Comparison of ENCODE assay signal across 5 worm cellular contexts in genomic region chrIV:11027560-11027959, ce11.
TF ChIP-seq lines count a peak whose summit lies in the region.

No protein-coding gene starts in this region.

TF ChIP-seq in whole organism, L1 larva, 84 proteins besides CTCF, POLR2A, EP300 and RAD21 (continues in another document):
- peak; percentile 71 for TF ChIP-seq nhr-90 (tag; optimal IDR thresholded peaks at IDR 0.05; lab: Kevin White, UChicago; ENCODE audit: poor library complexity)
- peak; percentile 95 for TF ChIP-seq lin-14 (GFP tag; optimal IDR thresholded peaks at IDR 0.05; lab: Kevin White, UChicago)
- no peak for TF ChIP-seq nhr-12 (tag; optimal IDR thresholded peaks at IDR 0.05; lab: Kevin White, UChicago)
- TF ChIP-seq unc-86 (tag; optimal IDR thresholded peaks at IDR 0.05; lab: Kevin White, UChicago), result peak; percentile 72
- no peak for TF ChIP-seq ets-5 (GFP tag; IDR thresholded peaks at IDR 0.05; lab: Robert Waterston, UW)
- no peak for TF ChIP-seq isw-1 (GFP tag; IDR thresholded peaks at IDR 0.05; lab: Robert Waterston, UW)
- TF ChIP-seq nhr-77 (tag; optimal IDR thresholded peaks at IDR 0.05; lab: Kevin White, UChicago), result peak; percentile 71
- peak; percentile 66 for TF ChIP-seq fos-1 (tag; optimal IDR thresholded peaks at IDR 0.05; lab: Kevin White, UChicago)
- peak; percentile 56 for TF ChIP-seq grh-1 (GFP tag; IDR thresholded peaks at IDR 0.05; lab: Robert Waterston, UW)
- peak; percentile 64 for TF ChIP-seq egl-13 (tag; optimal IDR thresholded peaks at IDR 0.05; lab: Kevin White, UChicago)
- TF ChIP-seq snu-23 (GFP tag; optimal IDR thresholded peaks at IDR 0.05; lab: Kevin White, UChicago), result peak; percentile 96
- TF ChIP-seq unc-98 (GFP tag; IDR thresholded peaks at IDR 0.05; lab: Robert Waterston, UW), result no peak
- TF ChIP-seq nhr-11 (tag; optimal IDR thresholded peaks at IDR 0.05; lab: Kevin White, UChicago), result no peak
- TF ChIP-seq nhr-20 (tag; optimal IDR thresholded peaks at IDR 0.05; lab: Kevin White, UChicago), result peak; percentile 92
- TF ChIP-seq C16A3.4 (tag; optimal IDR thresholded peaks at IDR 0.05; lab: Kevin White, UChicago), result peak; percentile 69
- TF ChIP-seq xbp-1 (tag; optimal IDR thresholded peaks at IDR 0.05; lab: Kevin White, UChicago), result peak; percentile 82
- peak; percentile 92 for TF ChIP-seq mep-1 (tag; optimal IDR thresholded peaks at IDR 0.05; lab: Kevin White, UChicago)
- peak; percentile 90 for TF ChIP-seq nhr-85 (tag; lab: Kevin White, UChicago)
- TF ChIP-seq sox-4 (tag; optimal IDR thresholded peaks at IDR 0.05; lab: Kevin White, UChicago), result no peak

TF ChIP-seq in whole organism, L3 larva, 47 proteins besides CTCF, POLR2A, EP300 and RAD21 (continues in another document):
- TF ChIP-seq jun-1 (tag; optimal IDR thresholded peaks at IDR 0.05; lab: Kevin White, UChicago), result peak; percentile 77
- no peak for TF ChIP-seq nhr-67 (tag; optimal IDR thresholded peaks at IDR 0.05; lab: Kevin White, UChicago)
- TF ChIP-seq nhr-23 (tag; optimal IDR thresholded peaks at IDR 0.05; lab: Kevin White, UChicago), result peak; percentile 94
- TF ChIP-seq sea-2 (GFP tag; optimal IDR thresholded peaks at IDR 0.05; lab: Kevin White, UChicago), result no peak
- no peak for TF ChIP-seq elt-3 (tag; optimal IDR thresholded peaks at IDR 0.05; lab: Kevin White, UChicago)
- TF ChIP-seq mdl-1 (tag; optimal IDR thresholded peaks at IDR 0.05; lab: Kevin White, UChicago), result peak; percentile 13
- no peak for TF ChIP-seq ztf-11 (tag; optimal IDR thresholded peaks at IDR 0.05; lab: Kevin White, UChicago)
- peak; percentile 94 for TF ChIP-seq nhr-25 (tag; optimal IDR thresholded peaks at IDR 0.05; lab: Kevin White, UChicago)
- TF ChIP-seq skn-1 (tag; optimal IDR thresholded peaks at IDR 0.05; lab: Kevin White, UChicago), result peak; percentile 84
- peak; percentile 76 for TF ChIP-seq snpc-4 (tag; optimal IDR thresholded peaks at IDR 0.05; lab: Kevin White, UChicago)
- peak; percentile 87 for TF ChIP-seq hmg-11 (tag; optimal IDR thresholded peaks at IDR 0.05; lab: Kevin White, UChicago)
- TF ChIP-seq fkh-10 (GFP tag; optimal IDR thresholded peaks at IDR 0.05; lab: Kevin White, UChicago), result no peak
- no peak for TF ChIP-seq nhr-12 (tag; optimal IDR thresholded peaks at IDR 0.05; lab: Kevin White, UChicago)
- no peak for TF ChIP-seq nhr-11 (tag; optimal IDR thresholded peaks at IDR 0.05; lab: Kevin White, UChicago)
- peak; percentile 96 for TF ChIP-seq pha-4 (tag; optimal IDR thresholded peaks at IDR 0.05; lab: Kevin White, UChicago)
- TF ChIP-seq fos-1 (tag; optimal IDR thresholded peaks at IDR 0.05; lab: Kevin White, UChicago), result peak; percentile 73
- TF ChIP-seq ceh-16 (tag; optimal IDR thresholded peaks at IDR 0.05; lab: Kevin White, UChicago), result no peak
- TF ChIP-seq ceh-28 (tag; optimal IDR thresholded peaks at IDR 0.05; lab: Kevin White, UChicago), result peak; percentile 66
- TF ChIP-seq lin-15B (tag; optimal IDR thresholded peaks at IDR 0.05; lab: Kevin White, UChicago), result peak; percentile 64
- peak; percentile 53 for TF ChIP-seq zag-1 (tag; optimal IDR thresholded peaks at IDR 0.05; lab: Kevin White, UChicago)

TF ChIP-seq in whole organism, early embryonic, 17 proteins besides CTCF, POLR2A, EP300 and RAD21:
- peak; percentile 88 for TF ChIP-seq ama-1 (optimal IDR thresholded peaks at IDR 0.05; lab: Kevin White, UChicago)
- TF ChIP-seq pes-1 (GFP tag; IDR thresholded peaks at IDR 0.05; lab: Robert Waterston, UW), result 0 out of 2 replicates have a peak, but pooled peaks have one; percentile 42
- no peak for TF ChIP-seq tbx-37 (GFP tag; conservative IDR thresholded peaks at IDR 0.05; lab: Robert Waterston, UW)
- no peak for TF ChIP-seq aly-1 (tag; optimal IDR thresholded peaks at IDR 0.05; lab: Kevin White, UChicago)
- TF ChIP-seq ceh-36 (tag; optimal IDR thresholded peaks at IDR 0.05; lab: Kevin White, UChicago), result peak; percentile 25
- TF ChIP-seq hmbx-1 (tag; optimal IDR thresholded peaks at IDR 0.05; lab: Kevin White, UChicago), result no peak
- TF ChIP-seq scrt-1 (GFP tag; IDR thresholded peaks at IDR 0.05; lab: Robert Waterston, UW), result no peak
- peak; percentile 13 for TF ChIP-seq ets-7 (tag; optimal IDR thresholded peaks at IDR 0.05; lab: Kevin White, UChicago)
- TF ChIP-seq B0310.2 (tag; optimal IDR thresholded peaks at IDR 0.05; lab: Kevin White, UChicago), result no peak
- peak; percentile 20; the same call in 1 of the 2 replicates for TF ChIP-seq flt-1 (GFP tag; IDR thresholded peaks at IDR 0.05; lab: Robert Waterston, UW)
- no peak for TF ChIP-seq hnd-1 (tag; optimal IDR thresholded peaks at IDR 0.05; lab: Kevin White, UChicago)
- TF ChIP-seq tra-4 (tag; optimal IDR thresholded peaks at IDR 0.05; lab: Kevin White, UChicago), result peak; percentile 7
- TF ChIP-seq hmg-4 (GFP tag; optimal IDR thresholded peaks at IDR 0.05; lab: Kevin White, UChicago), result peak; percentile 48
- TF ChIP-seq ceh-13 (GFP tag; optimal IDR thresholded peaks at IDR 0.05; lab: Kevin White, UChicago), result no peak
- no peak for TF ChIP-seq F13C5.2 (tag; optimal IDR thresholded peaks at IDR 0.05; lab: Kevin White, UChicago)
- TF ChIP-seq sea-1 (GFP tag; conservative IDR thresholded peaks at IDR 0.05; lab: Robert Waterston, UW), result no peak
- no peak for TF ChIP-seq tbx-11 (GFP tag; IDR thresholded peaks at IDR 0.05; lab: Robert Waterston, UW)

TF ChIP-seq in whole organism, midembryonic, 9 proteins besides CTCF, POLR2A, EP300 and RAD21:
- no peak for TF ChIP-seq tab-1 (GFP tag; IDR thresholded peaks at IDR 0.05; lab: Robert Waterston, UW)
- no peak for TF ChIP-seq ztf-23 (GFP tag; IDR thresholded peaks at IDR 0.05; lab: Robert Waterston, UW)
- no peak for TF ChIP-seq klf-2 (GFP tag; conservative IDR thresholded peaks at IDR 0.05; lab: Robert Waterston, UW)
- TF ChIP-seq ztf-29 (GFP tag; IDR thresholded peaks at IDR 0.05; lab: Robert Waterston, UW), result no peak
- TF ChIP-seq ref-1 (GFP tag; conservative IDR thresholded peaks at IDR 0.05; lab: Robert Waterston, UW), result no peak
- peak; percentile 76; the same call in 1 of the 2 replicates for TF ChIP-seq flt-1 (GFP tag; IDR thresholded peaks at IDR 0.05; lab: Robert Waterston, UW)
- peak; percentile 76 for TF ChIP-seq cog-1 (tag; optimal IDR thresholded peaks at IDR 0.05; lab: Kevin White, UChicago)
- TF ChIP-seq med-1 (GFP tag; optimal IDR thresholded peaks at IDR 0.05; lab: Kevin White, UChicago; ENCODE audit: insufficient read depth), result no peak

TF ChIP-seq in whole organism, young adult, 124 proteins besides CTCF, POLR2A, EP300 and RAD21 (continues in another document):
- TF ChIP-seq gei-17 (GFP tag; optimal IDR thresholded peaks at IDR 0.05; lab: Kevin White, UChicago), result no peak
- TF ChIP-seq madf-10 (tag; optimal IDR thresholded peaks at IDR 0.05; lab: Kevin White, UChicago), result peak; percentile 67
- TF ChIP-seq madf-8 (GFP tag; conservative IDR thresholded peaks at IDR 0.05; lab: Robert Waterston, UW), result no peak
- no peak for TF ChIP-seq tbx-9 (tag; optimal IDR thresholded peaks at IDR 0.05; lab: Kevin White, UChicago; ENCODE audit: borderline replicate concordance)
- TF ChIP-seq snpc-4 (GFP tag; optimal IDR thresholded peaks at IDR 0.05; lab: Kevin White, UChicago), result no peak
- peak in 3 of 4 experiments; percentile 7 to 44 (median 33) for TF ChIP-seq snpc-4 (tag; optimal IDR thresholded peaks at IDR 0.05; lab: Kevin White, UChicago)
- no peak for TF ChIP-seq attf-3 (GFP tag; conservative IDR thresholded peaks at IDR 0.05; lab: Robert Waterston, UW)
- no peak for TF ChIP-seq somi-1 (GFP tag; optimal IDR thresholded peaks at IDR 0.05; lab: Kevin White, UChicago)
- TF ChIP-seq D2030.7 (GFP tag; IDR thresholded peaks at IDR 0.05; lab: Robert Waterston, UW), result no peak
- TF ChIP-seq ets-4 (GFP tag; optimal IDR thresholded peaks at IDR 0.05; lab: Kevin White, UChicago), result no peak
- no peak for TF ChIP-seq madf-6 (GFP tag; IDR thresholded peaks at IDR 0.05; lab: Robert Waterston, UW)
- TF ChIP-seq ztf-6 (GFP tag; IDR thresholded peaks at IDR 0.05; lab: Robert Waterston, UW), result no peak
- TF ChIP-seq sdz-38 (tag; optimal IDR thresholded peaks at IDR 0.05; lab: Kevin White, UChicago), result no peak
- TF ChIP-seq nhr-90 (tag; optimal IDR thresholded peaks at IDR 0.05; lab: Kevin White, UChicago), result no peak
- no peak for TF ChIP-seq nfya-2 (GFP tag; IDR thresholded peaks at IDR 0.05; lab: Robert Waterston, UW)
- peak; percentile 46; the same call in 1 of the 2 replicates for TF ChIP-seq mcd-1 (GFP tag; IDR thresholded peaks at IDR 0.05; lab: Robert Waterston, UW)
- no peak for TF ChIP-seq cebp-1 (GFP tag; IDR thresholded peaks at IDR 0.05; lab: Robert Waterston, UW)
- TF ChIP-seq cebp-1 (tag; optimal IDR thresholded peaks at IDR 0.05; lab: Kevin White, UChicago), result peak; percentile 47
- no peak for TF ChIP-seq F10E7.11 (tag; optimal IDR thresholded peaks at IDR 0.05; lab: Kevin White, UChicago)
- TF ChIP-seq him-1 (tag; optimal IDR thresholded peaks at IDR 0.05; lab: Kevin White, UChicago), result no peak
- TF ChIP-seq ekl-4 (GFP tag; IDR thresholded peaks at IDR 0.05; lab: Robert Waterston, UW), result no peak
- TF ChIP-seq ztf-28 (GFP tag; IDR thresholded peaks at IDR 0.05; lab: Robert Waterston, UW), result no peak
- TF ChIP-seq dpff-1 (tag; optimal IDR thresholded peaks at IDR 0.05; lab: Kevin White, UChicago), result no peak
- TF ChIP-seq lin-40 (tag; optimal IDR thresholded peaks at IDR 0.05; lab: Kevin White, UChicago), result peak; percentile 65
- TF ChIP-seq nhr-80 (tag; optimal IDR thresholded peaks at IDR 0.05; lab: Kevin White, UChicago), result peak; percentile 88
- TF ChIP-seq unc-130 (GFP tag; optimal IDR thresholded peaks at IDR 0.05; lab: Kevin White, UChicago), result no peak
- no peak for TF ChIP-seq sea-2 (GFP tag; IDR thresholded peaks at IDR 0.05; lab: Robert Waterston, UW)
- TF ChIP-seq die-1 (tag; optimal IDR thresholded peaks at IDR 0.05; lab: Kevin White, UChicago), result no peak
- TF ChIP-seq rpc-1 (optimal IDR thresholded peaks at IDR 0.05; lab: Kevin White, UChicago), result peak; percentile 5
- no peak for TF ChIP-seq rpc-1 (tag; optimal IDR thresholded peaks at IDR 0.05; lab: Kevin White, UChicago)
- TF ChIP-seq aptf-3 (GFP tag; IDR thresholded peaks at IDR 0.05; lab: Robert Waterston, UW), result no peak
- TF ChIP-seq hlh-12 (tag; optimal IDR thresholded peaks at IDR 0.05; lab: Kevin White, UChicago), result no peak
- TF ChIP-seq attf-5 (GFP tag; optimal IDR thresholded peaks at IDR 0.05; lab: Kevin White, UChicago), result peak; percentile 28
- no peak for TF ChIP-seq ceh-79 (tag; optimal IDR thresholded peaks at IDR 0.05; lab: Kevin White, UChicago)
- no peak for TF ChIP-seq Y67H2A.10 (GFP tag; conservative IDR thresholded peaks at IDR 0.05; lab: Robert Waterston, UW)
- peak; percentile 53; the same call in 1 of the 2 replicates for TF ChIP-seq let-526 (GFP tag; IDR thresholded peaks at IDR 0.05; lab: Robert Waterston, UW)
- TF ChIP-seq dox-1 (GFP tag; IDR thresholded peaks at IDR 0.05; lab: Robert Waterston, UW), result peak; percentile 49; the same call in 1 of the 2 replicates
- TF ChIP-seq Y53F4B.3 (GFP tag; IDR thresholded peaks at IDR 0.05; lab: Robert Waterston, UW), result no peak
- TF ChIP-seq nhr-120 (GFP tag; IDR thresholded peaks at IDR 0.05; lab: Robert Waterston, UW), result no peak

Comparison
In these comparisons a context has a peak if more than half of its experiments do, and no peak if none do; other contexts are left out.
1. Of the 8 proteins assayed by ChIP-seq in both whole organism, young adult and whole organism, L1 larva: peak only in whole organism, young adult: unc-62; only in whole organism, L1 larva: dpl-1, efl-1, nhr-90 and unc-130; in both: snpc-4; in neither: 0; mixed calls (peak in some experiments, not most) for 2.